Fruit fly (Drosophila melanogaster) whole organism, pupa: ENCODE results near the gene TwdlE.

Experiments
- CG14655 ChIP-seq: fragments of 200-800 bp; sonication (Bioruptor generic); optimal IDR thresholded peaks from 3 replicates; lab custom pipeline; 2017; ENCODE audit warnings: mild to moderate bottlenecking, missing biosample characterization, missing genetic modification reagents, missing genetic modification characterization
- CG15710 ChIP-seq: fragments of 200-800 bp; sonication (Bioruptor generic); optimal IDR thresholded peaks from 2 replicates; lab custom pipeline; 2018; ENCODE audit warnings: missing biosample characterization, mild to moderate bottlenecking, missing genetic modification characterization, moderate library complexity
- CG17806 ChIP-seq: fragments of 200-800 bp; sonication (Bioruptor generic); optimal IDR thresholded peaks from 2 replicates; lab custom pipeline; 2018; ENCODE audit warnings: missing biosample characterization, mild to moderate bottlenecking, missing genetic modification characterization, moderate library complexity
- CG9948 ChIP-seq: fragments of 200-800 bp; sonication (Bioruptor generic); optimal IDR thresholded peaks from 2 replicates; lab custom pipeline; 2018; ENCODE audit warnings: missing biosample characterization, mild to moderate bottlenecking, missing genetic modification characterization, moderate library complexity
- EcR ChIP-seq: fragments of 200-800 bp; sonication (Bioruptor generic); optimal IDR thresholded peaks from 3 replicates; lab custom pipeline; 2019; ENCODE audit warnings: missing biosample characterization, missing genetic modification characterization, mild to moderate bottlenecking, moderate library complexity, missing genetic modification reagents
- Ets98B ChIP-seq: fragments of 200-800 bp; sonication (Bioruptor generic); IDR thresholded peaks from 2 replicates; pipeline ENCODE4 v1.3.6; 2022; ENCODE audit warnings: missing biosample characterization, missing genetic modification characterization
- Pif1A ChIP-seq: fragments of 200-800 bp; sonication (Bioruptor generic); optimal IDR thresholded peaks from 3 replicates; lab custom pipeline; 2016; ENCODE audit warnings: missing biosample characterization, missing genetic modification characterization
- fd96Ca ChIP-seq: fragments of 200-800 bp; sonication (Bioruptor generic); IDR thresholded peaks from 3 replicates; pipeline ENCODE4 v1.3.6; 2022; ENCODE audit warnings: missing biosample characterization, missing genetic modification characterization
- gl ChIP-seq: fragments of 200-800 bp; sonication (Bioruptor generic); optimal IDR thresholded peaks from 2 replicates; lab custom pipeline; 2018; ENCODE audit warnings: missing biosample characterization, mild to moderate bottlenecking, missing genetic modification characterization

DNA sequence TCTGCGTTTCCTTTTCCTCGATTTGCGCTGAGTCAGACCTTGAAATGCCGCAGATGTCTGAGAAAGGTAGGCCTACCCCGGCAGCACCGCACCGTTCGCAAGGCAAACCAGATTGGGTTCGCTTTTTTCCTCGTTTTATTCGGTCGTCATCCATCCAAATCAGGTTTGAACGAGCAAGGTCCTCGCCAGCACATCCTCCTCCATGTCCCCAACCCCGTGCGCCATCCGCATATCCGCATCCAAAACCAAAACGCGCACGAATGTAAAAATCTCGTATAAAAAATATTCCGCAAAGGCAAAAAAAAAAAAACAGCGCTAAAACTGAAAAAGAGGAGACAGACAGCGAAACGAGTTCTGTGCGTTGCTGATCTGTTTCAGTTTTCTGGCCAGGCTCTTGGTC is 49.2 kb upstream of the TwdlE start:
- TF ChIP-seq gl (tag; lab: Kevin White, UChicago) (peak; percentile 67), CG15710 (peak; percentile 51), CG9948 (no peak), CG17806 (tag; lab: Kevin White, UChicago) (peak; percentile 19), CG14655 (GFP tag; lab: Kevin White, UChicago) (no peak), EcR (GFP tag; lab: Kevin White, UChicago) (peak; percentile 73), Ets98B (GFP tag; lab: Robert Waterston, UW) (peak; percentile 50; the same call in 1 of the 2 replicates), fd96Ca (peak; percentile 48; the same call in 1 of the 3 replicates), Pif1A (peak; percentile 57)
